Worm (Caenorhabditis elegans) whole organism, L1 larva: Measurements from ENCODE around the gene rdl-1.

ENCODE experiments used
- aly-2 ChIP-seq: fragments of 150-350 bp; optimal IDR thresholded peaks from 2 replicates; lab custom pipeline; 2014; ENCODE audit warnings: missing biosample characterization, missing genetic modification characterization
- blmp-1 ChIP-seq: fragments of 150-350 bp; optimal IDR thresholded peaks from 2 replicates; lab custom pipeline; 2014; ENCODE audit warnings: missing biosample characterization, missing genetic modification characterization
- egl-27 ChIP-seq, 2 experiments: fragments of 150-350 bp in 1 of 2; sonication (generic microtip); optimal IDR thresholded peaks; 3 replicates each; lab custom pipeline; 2017 to 2018; ENCODE audit warnings: missing biosample characterization in 2 of 2, missing genetic modification characterization in 2 of 2, missing genetic modification reagents in 2 of 2
- grh-1 ChIP-seq: fragments of 200-800 bp; sonication (Bioruptor generic); IDR thresholded peaks from 2 replicates; pipeline ENCODE4 v1.3.6; 2022; ENCODE audit warnings: missing genetic modification reagents, missing genetic modification characterization, missing compliant biosample characterization
- lin-15B ChIP-seq: fragments of 150-350 bp; sonication (generic microtip); optimal IDR thresholded peaks from 3 replicates; lab custom pipeline; 2014; ENCODE audit warnings: missing biosample characterization, missing genetic modification characterization
- lin-35 ChIP-seq, 2 experiments: fragments of 150-350 bp; optimal IDR thresholded peaks; 2 replicates each; lab custom pipeline; 2014; ENCODE audit warnings: missing biosample characterization in 2 of 2, missing genetic modification characterization in 2 of 2, missing genetic modification reagents in 2 of 2
- nhr-11 ChIP-seq: fragments of 150-350 bp; optimal IDR thresholded peaks from 2 replicates; lab custom pipeline; 2014; ENCODE audit warnings: missing biosample characterization, missing genetic modification characterization
- nhr-90 ChIP-seq: sonication (generic microtip); optimal IDR thresholded peaks from 2 replicates; lab custom pipeline; 2016; ENCODE audit warnings: mild to moderate bottlenecking, missing genetic modification characterization, missing compliant biosample characterization; ENCODE audit not compliant: poor library complexity
- pag-3 ChIP-seq: sonication (generic microtip); optimal IDR thresholded peaks from 2 replicates; lab custom pipeline; 2017; ENCODE audit warnings: missing genetic modification characterization, mild to moderate bottlenecking, missing compliant biosample characterization, antibody characterized with exemption, borderline replicate concordance; ENCODE audit not compliant: insufficient read depth
- snpc-4 ChIP-seq: fragments of 150-350 bp; optimal IDR thresholded peaks from 2 replicates; lab custom pipeline; 2014; ENCODE audit warnings: missing biosample characterization, missing genetic modification characterization
- unc-62 ChIP-seq: fragments of 150-350 bp; optimal IDR thresholded peaks from 2 replicates; lab custom pipeline; 2014; ENCODE audit warnings: missing biosample characterization, missing genetic modification reagents, missing genetic modification characterization
- ztf-11 ChIP-seq, 2 experiments: sonication (generic microtip); optimal IDR thresholded peaks; 2 replicates each; lab custom pipeline; 2016 to 2017; ENCODE audit warnings: missing genetic modification characterization in 2 of 2, missing biosample characterization in 1 of 2, missing compliant biosample characterization in 1 of 2

DNA sequence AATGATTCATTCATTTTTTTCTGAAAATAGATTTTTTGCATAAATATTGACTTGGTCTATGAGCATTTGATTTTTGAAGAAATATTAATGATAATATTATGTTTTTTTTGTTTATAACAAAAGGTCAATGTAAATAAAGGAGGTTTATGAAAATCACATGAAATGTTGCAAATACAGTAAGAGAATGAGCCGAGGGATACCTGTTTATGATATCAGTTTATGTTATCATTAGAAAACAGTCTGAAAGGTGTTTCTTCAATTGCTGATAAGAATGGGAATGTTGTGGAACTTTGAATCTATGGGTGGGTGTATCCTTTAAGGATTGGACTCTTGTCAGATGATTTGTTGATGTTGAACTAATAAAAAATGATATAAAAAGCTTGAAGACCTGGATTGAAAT is 35.9 kb downstream of the rdl-1 start:
- TF ChIP-seq grh-1 (GFP tag; lab: Robert Waterston, UW), result no peak
- TF ChIP-seq nhr-90, result no peak
- no peak for TF ChIP-seq lin-35 (GFP tag; optimal IDR thresholded peaks at IDR 0.05; lab: Kevin White, UChicago)
- TF ChIP-seq snpc-4 (tag; lab: Kevin White, UChicago), result no peak
- no peak for TF ChIP-seq ztf-11 (tag; optimal IDR thresholded peaks at IDR 0.05; lab: Kevin White, UChicago)
- TF ChIP-seq nhr-11 (tag; lab: Kevin White, UChicago), result no peak
- TF ChIP-seq blmp-1, result no peak
- no peak for TF ChIP-seq aly-2 (tag; lab: Kevin White, UChicago)
- no peak for TF ChIP-seq egl-27 (tag; optimal IDR thresholded peaks at IDR 0.05; lab: Kevin White, UChicago)
- no peak for TF ChIP-seq pag-3 (tag; lab: Kevin White, UChicago)
- no peak for TF ChIP-seq unc-62 (GFP tag; lab: Kevin White, UChicago)
- no peak for TF ChIP-seq lin-15B (tag; lab: Kevin White, UChicago)
